Fruit fly (Drosophila melanogaster) whole organism, prepupa: ENCODE measurements around the gene Delta.

Source experiments
- CG34406 ChIP-seq: fragments of 200-800 bp; sonication (Bioruptor generic); optimal IDR thresholded peaks from 3 replicates; lab custom pipeline; 2016; ENCODE audit warnings: missing biosample characterization, missing genetic modification characterization
- Eip78C ChIP-seq: fragments of 200-800 bp; sonication (Bioruptor generic); peaks from one replicate; lab custom pipeline; 2016; ENCODE audit warnings: missing biosample characterization, missing genetic modification characterization
- Ets96B ChIP-seq: fragments of 200-800 bp; optimal IDR thresholded peaks from 2 replicates; lab custom pipeline; 2019; ENCODE audit warnings: missing biosample characterization, mild to moderate bottlenecking, missing genetic modification characterization, moderate library complexity
- Gug ChIP-seq: fragments of 200-800 bp; sonication (Bioruptor generic); IDR thresholded peaks from 2 replicates; pipeline ENCODE4 v1.3.6; 2022; ENCODE audit warnings: missing biosample characterization, missing genetic modification characterization
- Hr4 ChIP-seq: fragments of 200-800 bp; sonication (Bioruptor generic); optimal IDR thresholded peaks from 3 replicates; lab custom pipeline; 2016; ENCODE audit warnings: missing biosample characterization, missing genetic modification characterization
- Lpt ChIP-seq: fragments of 200-800 bp; sonication (Bioruptor generic); optimal IDR thresholded peaks from 3 replicates; lab custom pipeline; 2016; ENCODE audit warnings: missing biosample characterization, missing genetic modification characterization
- Sox15 ChIP-seq: fragments of 200-800 bp; sonication (Bioruptor generic); optimal IDR thresholded peaks from 3 replicates; lab custom pipeline; 2016; ENCODE audit warnings: missing biosample characterization, missing genetic modification characterization
- achi ChIP-seq: fragments of 200-800 bp; sonication (Bioruptor generic); optimal IDR thresholded peaks from 3 replicates; lab custom pipeline; 2016; ENCODE audit warnings: missing biosample characterization, missing genetic modification characterization
- eg ChIP-seq: fragments of 200-800 bp; sonication (Bioruptor generic); IDR thresholded peaks from 3 replicates; pipeline ENCODE4 v1.3.6; 2022; ENCODE audit warnings: missing biosample characterization, missing genetic modification characterization
- lz ChIP-seq: fragments of 200-800 bp; sonication (Bioruptor generic); optimal IDR thresholded peaks from 3 replicates; lab custom pipeline; 2016; ENCODE audit warnings: missing biosample characterization, missing genetic modification characterization
- vri ChIP-seq: fragments of 200-800 bp; sonication (Bioruptor generic); optimal IDR thresholded peaks from 3 replicates; lab custom pipeline; 2016; ENCODE audit warnings: missing biosample characterization, mild to moderate bottlenecking, missing genetic modification characterization

DNA sequence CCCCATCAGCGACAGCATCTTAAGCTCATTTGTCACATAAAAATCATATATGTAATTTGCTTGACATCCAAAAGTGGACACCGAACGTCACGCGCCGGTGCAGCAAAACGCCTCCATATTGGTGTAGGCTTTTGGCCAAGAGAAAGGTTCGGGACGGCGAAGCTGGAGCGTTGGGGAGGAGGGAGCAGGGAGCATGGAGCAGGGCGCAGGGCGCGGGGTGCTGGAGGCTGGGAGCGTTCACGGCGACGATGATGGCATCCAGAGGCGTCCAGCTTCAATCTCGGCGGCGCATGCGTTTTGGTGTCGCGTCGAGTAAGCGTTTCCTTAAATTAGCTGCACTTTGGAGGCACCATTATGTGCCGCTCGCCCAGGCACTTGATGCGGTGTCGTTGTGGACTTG is 32.1 kb downstream of the Delta start:
- TF ChIP-seq Sox15 (GFP tag; lab: Kevin White, UChicago) (no peak), Lpt (GFP tag; lab: Kevin White, UChicago) (no peak), CG34406 (GFP tag; lab: Kevin White, UChicago) (no peak), Gug (GFP tag; lab: Robert Waterston, UW) (no peak), lz (GFP tag; lab: Kevin White, UChicago) (no peak), vri (GFP tag; lab: Kevin White, UChicago) (no peak), Ets96B (tag; lab: Kevin White, UChicago) (no peak), achi (GFP tag; lab: Kevin White, UChicago) (no peak), eg (GFP tag; lab: Robert Waterston, UW) (no peak), Hr4 (GFP tag; lab: Kevin White, UChicago) (no peak), Eip78C (GFP tag; lab: Kevin White, UChicago) (no peak)
